Fruit fly (Drosophila melanogaster): Measurements from ENCODE around the gene CG2126.

DNA sequence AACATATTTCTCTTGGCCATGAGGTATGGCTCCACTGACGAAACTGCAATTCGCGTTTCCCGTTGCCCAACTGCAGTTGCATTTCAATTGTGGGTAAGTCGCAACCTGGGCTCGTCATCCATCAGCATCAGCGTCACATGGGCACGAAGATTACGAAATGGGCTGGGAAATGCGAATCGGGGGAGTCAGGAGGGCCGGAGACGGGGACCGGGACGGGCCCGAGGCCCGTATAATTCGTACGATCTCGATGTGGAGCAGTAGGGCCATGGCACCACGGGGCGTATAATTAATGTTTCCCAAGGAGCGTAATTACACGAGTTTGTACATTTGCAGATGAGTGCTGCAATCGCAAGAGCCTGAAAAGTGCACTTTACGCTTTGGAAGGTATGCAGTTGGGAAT lies 11.3 kb downstream of the CG2126 start:
- no peak for TF ChIP-seq Ets65A (GFP tag)
- no peak for TF ChIP-seq fru (optimal IDR thresholded peaks at IDR 0.05)
- no peak for TF ChIP-seq CG13894 (tag; optimal IDR thresholded peaks at IDR 0.05)
- TF ChIP-seq HLH4C (GFP tag; IDR thresholded peaks at IDR 0.05; ENCODE audit: partially characterized antibody) = no peak
- TF ChIP-seq dpn (GFP tag; optimal IDR thresholded peaks at IDR 0.05) = no peak
- TF ChIP-seq grn (GFP tag; optimal IDR thresholded peaks at IDR 0.05) = no peak
- TF ChIP-seq gt (GFP tag; IDR thresholded peaks at IDR 0.05) = no peak
- no peak for TF ChIP-seq Hey (tag; optimal IDR thresholded peaks at IDR 0.05)
- no peak for TF ChIP-seq zen2 (GFP tag; IDR thresholded peaks at IDR 0.05; ENCODE audit: partially characterized antibody)

Measured in whole organism, embryonic.